Worm (Caenorhabditis elegans): ENCODE results near the gene cgt-2.

Gene cgt-2

ce11 chrX:17683698-17684097, 11.3 kb upstream of the cgt-2 start:
- TF ChIP-seq lin-13 (tag; optimal IDR thresholded peaks at IDR 0.05), result no peak
- TF ChIP-seq ceh-39 (tag; optimal IDR thresholded peaks at IDR 0.05), result no peak
- no peak for TF ChIP-seq mab-5 (tag; optimal IDR thresholded peaks at IDR 0.05)
- TF ChIP-seq mls-2 (tag; optimal IDR thresholded peaks at IDR 0.05), result no peak
- TF ChIP-seq ceh-83 (GFP tag; optimal IDR thresholded peaks at IDR 0.05), result no peak
- TF ChIP-seq unc-39 (tag; optimal IDR thresholded peaks at IDR 0.05), result no peak
- no peak for TF ChIP-seq ztf-11 (tag; optimal IDR thresholded peaks at IDR 0.05)
- no peak for TF ChIP-seq cnd-1 (tag; optimal IDR thresholded peaks at IDR 0.05)
- TF ChIP-seq nhr-28 (tag; optimal IDR thresholded peaks at IDR 0.05), result no peak
- no peak for TF ChIP-seq snpc-4 (tag; optimal IDR thresholded peaks at IDR 0.05)
- no peak for TF ChIP-seq nhr-2 (tag; optimal IDR thresholded peaks at IDR 0.05)
- TF ChIP-seq zip-8 (tag; optimal IDR thresholded peaks at IDR 0.05), result no peak
- TF ChIP-seq sem-2 (GFP tag; optimal IDR thresholded peaks at IDR 0.05), result no peak
- TF ChIP-seq nhr-237 (tag; optimal IDR thresholded peaks at IDR 0.05), result no peak
- TF ChIP-seq lsy-2 (tag; optimal IDR thresholded peaks at IDR 0.05), result no peak
- TF ChIP-seq sptf-1 (tag; optimal IDR thresholded peaks at IDR 0.05), result no peak
- no peak for TF ChIP-seq elt-3 (tag; optimal IDR thresholded peaks at IDR 0.05)
- TF ChIP-seq mep-1 (tag; optimal IDR thresholded peaks at IDR 0.05), result no peak
- no peak for TF ChIP-seq tbx-8 (GFP tag; optimal IDR thresholded peaks at IDR 0.05)
- TF ChIP-seq nhr-12 (tag; optimal IDR thresholded peaks at IDR 0.05), result no peak

- TF ChIP-seq unc-62 (GFP tag; optimal IDR thresholded peaks at IDR 0.05), result no peak
- TF ChIP-seq unc-120 (tag; optimal IDR thresholded peaks at IDR 0.05; ENCODE audit: poor library complexity, severe bottlenecking), result no peak
- peak; percentile 55 for TF ChIP-seq elt-1 (tag; optimal IDR thresholded peaks at IDR 0.05; ENCODE audit: borderline replicate concordance, insufficient read depth)
Observed at ce11 chrX:17684767-17685166, 10.3 kb upstream of the cgt-2 start, which contains the start of gene T23E7.6. Gene T23E7.6 (minus strand): TSS chrX:17684811.

- TF ChIP-seq sem-2 (GFP tag; optimal IDR thresholded peaks at IDR 0.05) (no peak), nhr-12 (tag; optimal IDR thresholded peaks at IDR 0.05) (no peak), blmp-1 (tag; optimal IDR thresholded peaks at IDR 0.05) (peak; percentile 16), unc-39 (tag; optimal IDR thresholded peaks at IDR 0.05) (no peak), nhr-2 (tag; optimal IDR thresholded peaks at IDR 0.05) (no peak), nhr-76 (tag; optimal IDR thresholded peaks at IDR 0.05) (no peak)
Observed at ce11 chrX:17685959-17686358, 9.1 kb upstream of the cgt-2 start.

- TF ChIP-seq elt-1 (tag; optimal IDR thresholded peaks at IDR 0.05; ENCODE audit: borderline replicate concordance, insufficient read depth), result no peak
- no peak for TF ChIP-seq nhr-28 (tag; optimal IDR thresholded peaks at IDR 0.05)
- no peak for TF ChIP-seq ham-2 (GFP tag; optimal IDR thresholded peaks at IDR 0.05)
- no peak for TF ChIP-seq hlh-1 (tag; optimal IDR thresholded peaks at IDR 0.05)
- no peak for TF ChIP-seq tbx-8 (GFP tag; optimal IDR thresholded peaks at IDR 0.05)
- TF ChIP-seq ztf-11 (tag; optimal IDR thresholded peaks at IDR 0.05), result no peak
- TF ChIP-seq unc-120 (tag; optimal IDR thresholded peaks at IDR 0.05; ENCODE audit: poor library complexity, severe bottlenecking), result no peak
- TF ChIP-seq sem-2 (GFP tag; optimal IDR thresholded peaks at IDR 0.05), result no peak
Observed at ce11 chrX:17702602-17703001, 7.6 kb downstream of the cgt-2 start.

- no peak for TF ChIP-seq elt-1 (tag; optimal IDR thresholded peaks at IDR 0.05; ENCODE audit: borderline replicate concordance, insufficient read depth)
- TF ChIP-seq zip-8 (tag; optimal IDR thresholded peaks at IDR 0.05), result no peak
- no peak for TF ChIP-seq sem-2 (GFP tag; optimal IDR thresholded peaks at IDR 0.05)
- TF ChIP-seq unc-120 (tag; optimal IDR thresholded peaks at IDR 0.05; ENCODE audit: poor library complexity, severe bottlenecking), result no peak
- no peak for TF ChIP-seq ces-1 (GFP tag; optimal IDR thresholded peaks at IDR 0.05)
- no peak for TF ChIP-seq mab-5 (tag; optimal IDR thresholded peaks at IDR 0.05)
- no peak for TF ChIP-seq nhr-28 (tag; optimal IDR thresholded peaks at IDR 0.05)
- TF ChIP-seq tbx-8 (GFP tag; optimal IDR thresholded peaks at IDR 0.05), result no peak
- TF ChIP-seq unc-62 (GFP tag; optimal IDR thresholded peaks at IDR 0.05), result no peak
- TF ChIP-seq blmp-1 (tag; optimal IDR thresholded peaks at IDR 0.05), result no peak
- no peak for TF ChIP-seq mls-2 (tag; optimal IDR thresholded peaks at IDR 0.05)
- TF ChIP-seq hlh-1 (tag; optimal IDR thresholded peaks at IDR 0.05), result no peak
Observed at ce11 chrX:17711598-17711997, 16.6 kb downstream of the cgt-2 start, which contains the start of gene H11L12.1. Gene H11L12.1 (minus strand): TSS chrX:17711698.

- TF ChIP-seq mep-1 (tag; optimal IDR thresholded peaks at IDR 0.05), result no peak
- peak; percentile 51 for TF ChIP-seq ceh-39 (tag; optimal IDR thresholded peaks at IDR 0.05)
Observed at ce11 chrX:17714342-17715011, 19.4 kb downstream of the cgt-2 start, which contains the start of gene cTel55X.1. Gene cTel55X.1 (plus strand): TSS chrX:17714961.
